Worm (Caenorhabditis elegans) whole organism, late embryonic: Measurements from ENCODE around the gene C12D5.5.

ENCODE experiments used
- C38D4.7 ChIP-seq: fragments of 200-800 bp; sonication (Bioruptor generic); optimal IDR thresholded peaks from 2 replicates; lab custom pipeline; 2018; ENCODE audit warnings: mild to moderate bottlenecking, missing genetic modification characterization, moderate library complexity, missing compliant biosample characterization
- F13H6.1 ChIP-seq: sonication (generic microtip); optimal IDR thresholded peaks from 2 replicates; lab custom pipeline; 2016; ENCODE audit warnings: missing genetic modification characterization, missing compliant biosample characterization
- K09A11.1 ChIP-seq: sonication (generic microtip); optimal IDR thresholded peaks from 2 replicates; lab custom pipeline; 2017; ENCODE audit warnings: antibody characterized with exemption, mild to moderate bottlenecking, missing genetic modification characterization, missing compliant biosample characterization; ENCODE audit not compliant: insufficient read depth
- T23F11.4 ChIP-seq: fragments of 200-800 bp; sonication (Bioruptor generic); optimal IDR thresholded peaks from 2 replicates; lab custom pipeline; 2018; ENCODE audit warnings: mild to moderate bottlenecking, missing genetic modification characterization, missing compliant biosample characterization
- ahr-1 ChIP-seq: sonication (generic microtip); optimal IDR thresholded peaks from 2 replicates; lab custom pipeline; 2016; ENCODE audit warnings: missing genetic modification characterization, missing compliant biosample characterization
- ama-1 ChIP-seq: fragments of 150-350 bp; optimal IDR thresholded peaks from 2 replicates; lab custom pipeline; 2014
- ceh-2 ChIP-seq: sonication (generic microtip); optimal IDR thresholded peaks from 2 replicates; lab custom pipeline; 2016; ENCODE audit warnings: missing genotype, missing genetic modification characterization, missing compliant biosample characterization
- ceh-30 ChIP-seq: fragments of 150-350 bp; optimal IDR thresholded peaks from 2 replicates; lab custom pipeline; 2014; ENCODE audit warnings: missing biosample characterization, missing genetic modification characterization
- ceh-31 ChIP-seq: sonication (generic microtip); optimal IDR thresholded peaks from 2 replicates; lab custom pipeline; 2016; ENCODE audit warnings: missing genetic modification characterization, missing compliant biosample characterization
- ceh-34 ChIP-seq: sonication (generic microtip); optimal IDR thresholded peaks from 2 replicates; lab custom pipeline; 2016; ENCODE audit warnings: mild to moderate bottlenecking, missing genetic modification characterization, missing compliant biosample characterization
- ceh-45 ChIP-seq: fragments of 200-800 bp; sonication (Bioruptor generic); IDR thresholded peaks from 2 replicates; pipeline ENCODE4 v1.3.6; 2022; ENCODE audit warnings: missing genetic modification reagents, missing genetic modification characterization, missing compliant biosample characterization
- ceh-48 ChIP-seq: sonication (generic microtip); optimal IDR thresholded peaks from 2 replicates; lab custom pipeline; 2016; ENCODE audit warnings: missing genetic modification characterization, inconsistent platforms, missing compliant biosample characterization
- ceh-9 ChIP-seq: sonication (generic microtip); optimal IDR thresholded peaks from 2 replicates; lab custom pipeline; 2016; ENCODE audit warnings: mild to moderate bottlenecking, missing genetic modification characterization, inconsistent platforms, missing compliant biosample characterization
- dmd-4 ChIP-seq: sonication (generic microtip); optimal IDR thresholded peaks from 2 replicates; lab custom pipeline; 2016; ENCODE audit warnings: borderline replicate concordance, missing genetic modification characterization, missing compliant biosample characterization
- dve-1 ChIP-seq: sonication (generic microtip); optimal IDR thresholded peaks from 2 replicates; lab custom pipeline; 2017; ENCODE audit warnings: antibody characterized with exemption, mild to moderate bottlenecking, missing genetic modification characterization, missing compliant biosample characterization
- elt-2 ChIP-seq: sonication (generic microtip); optimal IDR thresholded peaks from 2 replicates; lab custom pipeline; 2016; ENCODE audit warnings: missing genetic modification reagents, missing genetic modification characterization, missing compliant biosample characterization
- elt-4 ChIP-seq: sonication (generic microtip); optimal IDR thresholded peaks from 2 replicates; lab custom pipeline; 2016; ENCODE audit warnings: missing genetic modification characterization, missing compliant biosample characterization
- ets-4 ChIP-seq: sonication (generic microtip); optimal IDR thresholded peaks from 2 replicates; lab custom pipeline; 2016; ENCODE audit warnings: missing genetic modification characterization, missing compliant biosample characterization
- eyg-1 ChIP-seq: sonication (generic microtip); optimal IDR thresholded peaks from 2 replicates; lab custom pipeline; 2016; ENCODE audit warnings: missing genotype, missing genetic modification characterization, missing compliant biosample characterization
- fax-1 ChIP-seq: sonication (generic microtip); optimal IDR thresholded peaks from 2 replicates; lab custom pipeline; 2016; ENCODE audit warnings: missing genotype, missing genetic modification characterization, missing compliant biosample characterization
- fkh-10 ChIP-seq: fragments of 150-350 bp; optimal IDR thresholded peaks from 2 replicates; lab custom pipeline; 2014; ENCODE audit warnings: missing biosample characterization, missing genetic modification reagents, missing genetic modification characterization
- gmeb-2 ChIP-seq: sonication (generic microtip); optimal IDR thresholded peaks from 2 replicates; lab custom pipeline; 2016; ENCODE audit warnings: missing genetic modification characterization, inconsistent platforms, missing compliant biosample characterization
- hlh-13 ChIP-seq: fragments of 200-800 bp; sonication (Bioruptor generic); optimal IDR thresholded peaks from 2 replicates; lab custom pipeline; 2018; ENCODE audit warnings: mild to moderate bottlenecking, missing genetic modification characterization, missing compliant biosample characterization
- hlh-6 ChIP-seq: sonication (generic microtip); optimal IDR thresholded peaks from 2 replicates; lab custom pipeline; 2016; ENCODE audit warnings: missing genotype, missing genetic modification characterization, missing compliant biosample characterization
- madf-2 ChIP-seq: sonication (generic microtip); optimal IDR thresholded peaks from 2 replicates; lab custom pipeline; 2017; ENCODE audit warnings: missing genetic modification characterization, missing compliant biosample characterization
- mec-3 ChIP-seq: sonication (generic microtip); optimal IDR thresholded peaks from 2 replicates; lab custom pipeline; 2016; ENCODE audit warnings: borderline replicate concordance, missing genetic modification characterization, missing compliant biosample characterization
- nfya-1 ChIP-seq: sonication (generic microtip); optimal IDR thresholded peaks from 2 replicates; lab custom pipeline; 2017; ENCODE audit warnings: missing genetic modification characterization, mild to moderate bottlenecking, missing compliant biosample characterization, antibody characterized with exemption, moderate library complexity
- nhr-11 ChIP-seq: fragments of 150-350 bp; optimal IDR thresholded peaks from 2 replicates; lab custom pipeline; 2014; ENCODE audit warnings: missing biosample characterization, missing genetic modification characterization
- nhr-232 ChIP-seq: sonication (generic microtip); optimal IDR thresholded peaks from 2 replicates; lab custom pipeline; 2016; ENCODE audit warnings: missing genetic modification characterization, missing compliant biosample characterization
- odd-2 ChIP-seq: sonication (generic microtip); optimal IDR thresholded peaks from 2 replicates; lab custom pipeline; 2017; ENCODE audit warnings: antibody characterized with exemption, mild to moderate bottlenecking, missing genetic modification characterization, missing compliant biosample characterization
- pag-3 ChIP-seq: sonication (generic microtip); optimal IDR thresholded peaks from 2 replicates; lab custom pipeline; 2016; ENCODE audit warnings: missing compliant biosample characterization, missing genetic modification characterization, borderline replicate concordance
- pax-1 ChIP-seq: fragments of 150-350 bp; optimal IDR thresholded peaks from 2 replicates; lab custom pipeline; 2014; ENCODE audit warnings: missing biosample characterization, missing genetic modification characterization
- pha-2 ChIP-seq: sonication (generic microtip); optimal IDR thresholded peaks from 2 replicates; lab custom pipeline; 2017; ENCODE audit warnings: mild to moderate bottlenecking, missing genetic modification characterization, missing compliant biosample characterization
- pros-1 ChIP-seq: fragments of 150-350 bp; optimal IDR thresholded peaks from 2 replicates; lab custom pipeline; 2014; ENCODE audit warnings: missing biosample characterization, missing genetic modification reagents, missing genetic modification characterization
- ref-2 ChIP-seq: sonication (generic microtip); optimal IDR thresholded peaks from 2 replicates; lab custom pipeline; 2016; ENCODE audit warnings: missing genetic modification characterization, missing compliant biosample characterization
- ttx-3 ChIP-seq: sonication (generic microtip); optimal IDR thresholded peaks from 2 replicates; lab custom pipeline; 2016; ENCODE audit warnings: missing genetic modification reagents, missing genetic modification characterization, missing compliant biosample characterization
- unc-42 ChIP-seq: sonication (generic microtip); optimal IDR thresholded peaks from 2 replicates; lab custom pipeline; 2016; ENCODE audit warnings: missing genotype, missing genetic modification characterization, missing compliant biosample characterization
- unc-55 ChIP-seq: sonication (generic microtip); optimal IDR thresholded peaks from 2 replicates; lab custom pipeline; 2017; ENCODE audit warnings: missing biosample characterization, missing genetic modification reagents, missing genetic modification characterization
- zip-5 ChIP-seq: sonication (generic microtip); optimal IDR thresholded peaks from 2 replicates; lab custom pipeline; 2016; ENCODE audit warnings: missing genetic modification characterization, missing compliant biosample characterization

The C12D5.5 gene

DNA sequence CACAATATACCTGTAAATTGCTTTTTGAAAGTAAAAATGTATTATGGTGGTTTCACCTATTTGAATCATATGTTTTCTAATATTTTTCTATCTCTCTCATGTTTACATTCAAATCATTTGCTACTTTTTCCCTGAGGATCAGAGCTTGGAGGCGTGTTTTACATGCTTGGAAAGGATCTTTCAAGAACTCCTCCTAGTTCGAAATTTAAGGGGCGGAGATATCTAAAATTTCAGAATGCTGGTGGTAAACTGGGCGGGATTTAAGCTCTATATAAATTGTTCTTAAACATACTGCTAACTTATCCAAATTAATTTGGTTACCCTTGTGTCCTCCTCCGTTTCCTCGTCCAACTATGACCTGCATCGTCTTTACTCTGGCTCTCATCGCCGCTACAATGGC lies at the start of gene C12D5.5:
C12D5.5 (plus strand) TSS at position 301 of the 400 bp plus-strand sequence.
- no peak for TF ChIP-seq ceh-2 (tag; lab: Kevin White, UChicago)
- no peak for TF ChIP-seq hlh-6 (tag; lab: Kevin White, UChicago)
- TF ChIP-seq K09A11.1 = no peak
- no peak for TF ChIP-seq ahr-1 (tag; lab: Kevin White, UChicago)
- no peak for TF ChIP-seq ceh-48 (tag; lab: Kevin White, UChicago)
- no peak for TF ChIP-seq ceh-30 (tag; lab: Kevin White, UChicago)
- no peak for TF ChIP-seq ceh-34 (tag; lab: Kevin White, UChicago)
- no peak for TF ChIP-seq F13H6.1
- TF ChIP-seq ref-2 (tag; lab: Kevin White, UChicago) = no peak
- TF ChIP-seq ceh-31 = no peak
- TF ChIP-seq ama-1 (lab: Kevin White, UChicago) = no peak
- no peak for TF ChIP-seq elt-4
- TF ChIP-seq T23F11.4 = no peak
- no peak for TF ChIP-seq nhr-11 (tag; lab: Kevin White, UChicago)
- no peak for TF ChIP-seq fkh-10 (GFP tag; lab: Kevin White, UChicago)
- TF ChIP-seq ets-4 (tag; lab: Kevin White, UChicago) = no peak

DNA sequence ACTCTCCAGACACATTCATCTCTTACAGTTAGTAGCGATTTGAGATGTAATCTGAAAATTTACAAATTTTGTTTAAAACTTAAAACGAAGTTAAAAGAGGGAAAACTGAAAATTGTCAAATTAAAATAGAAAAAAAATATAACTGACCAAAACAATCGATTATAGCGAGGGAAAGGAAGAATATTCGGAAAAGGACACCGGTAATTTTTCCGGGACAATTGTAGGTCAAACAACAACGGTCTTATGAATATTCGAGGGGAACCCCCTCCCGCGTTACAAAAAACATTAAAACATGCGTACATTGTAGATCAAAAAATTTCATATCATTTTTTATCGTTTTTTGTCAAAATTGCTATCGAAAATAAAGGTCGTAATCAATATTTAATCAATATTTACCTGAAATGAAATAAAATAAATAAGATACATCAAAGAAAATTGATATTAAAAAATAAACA lies 46.0 kb upstream of the C12D5.5 start, which contains the start of gene C50E3.12:
C50E3.12 (minus strand) TSS at position 51 of the 455 bp plus-strand sequence.
- TF ChIP-seq pag-3 (tag; lab: Kevin White, UChicago) = no peak
- TF ChIP-seq dve-1 = no peak
- no peak for TF ChIP-seq zip-5 (tag; lab: Kevin White, UChicago)
- no peak for TF ChIP-seq ceh-9 (tag; lab: Kevin White, UChicago)
- no peak for TF ChIP-seq unc-55 (GFP tag; lab: Kevin White, UChicago)
- no peak for TF ChIP-seq hlh-13 (GFP tag; lab: Kevin White, UChicago)
- TF ChIP-seq, all 69 proteins: peak for 0

- TF ChIP-seq fax-1 (tag; lab: Kevin White, UChicago) (no peak), elt-2 (tag; lab: Kevin White, UChicago) (no peak), madf-2 (tag; lab: Kevin White, UChicago) (no peak), unc-42 (no peak), ttx-3 (tag; lab: Kevin White, UChicago) (no peak), elt-4 (no peak), gmeb-2 (no peak), dmd-4 (tag; lab: Kevin White, UChicago) (no peak), ceh-48 (tag; lab: Kevin White, UChicago) (no peak), nhr-11 (tag; lab: Kevin White, UChicago) (no peak), nhr-232 (tag; lab: Kevin White, UChicago) (no peak), pax-1 (no peak), ceh-9 (tag; lab: Kevin White, UChicago) (no peak), ceh-45 (GFP tag; lab: Robert Waterston, UW) (no peak)
These were observed 43.9 kb upstream of the C12D5.5 start, which contains the start of gene C50E3.13 for ce11 chrV:7624152-7624551. Gene C50E3.13 (minus strand): TSS chrV:7624252.

ce11 chrV:7624652-7625051 lies 43.4 kb upstream of the C12D5.5 start, which contains the start of gene grsp-4:
Gene grsp-4 (plus strand): TSS chrV:7624952.
- TF ChIP-seq mec-3 (tag; lab: Kevin White, UChicago) (no peak), ceh-31 (no peak), dve-1 (no peak), eyg-1 (tag; lab: Kevin White, UChicago) (no peak)
- TF ChIP-seq, all 69 proteins: peak for 0

DNA sequence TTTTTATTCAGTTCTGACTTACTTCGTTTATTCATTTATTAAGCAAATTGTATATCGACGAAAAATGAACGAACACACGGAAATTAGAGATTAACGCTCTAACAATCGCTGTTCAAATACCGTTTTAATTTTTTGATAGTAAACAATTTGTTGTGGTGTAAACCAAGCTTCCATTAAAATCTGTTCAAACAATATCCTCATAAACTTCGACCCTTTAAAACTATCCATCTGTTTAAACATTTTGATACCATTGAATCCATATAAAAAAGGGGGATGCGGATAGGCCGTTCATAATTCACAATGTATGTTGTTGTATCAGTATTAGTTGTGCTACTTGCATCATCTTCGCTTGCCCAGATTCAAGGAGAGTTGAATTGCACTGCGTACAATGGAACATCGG lies 41.5 kb upstream of the C12D5.5 start, which contains the start of gene F07C4.6:
F07C4.6 (plus strand) TSS at position 301 of the 400 bp plus-strand sequence.
- no peak for TF ChIP-seq nfya-1
- no peak for TF ChIP-seq pax-1
- no peak for TF ChIP-seq ceh-34 (tag; lab: Kevin White, UChicago)
- no peak for TF ChIP-seq nhr-232 (tag; lab: Kevin White, UChicago)
- TF ChIP-seq odd-2 = no peak
- TF ChIP-seq C38D4.7 (GFP tag; lab: Kevin White, UChicago) = no peak
- no peak for TF ChIP-seq ama-1 (lab: Kevin White, UChicago)
- no peak for TF ChIP-seq K09A11.1
- TF ChIP-seq ceh-9 (tag; lab: Kevin White, UChicago) = no peak
- TF ChIP-seq ref-2 (tag; lab: Kevin White, UChicago) = no peak
- TF ChIP-seq pha-2 (tag; lab: Kevin White, UChicago) = no peak
- no peak for TF ChIP-seq elt-4
- TF ChIP-seq pros-1 (tag; lab: Kevin White, UChicago) = no peak
